Fruit fly (Drosophila melanogaster): Measurements from ENCODE around the gene cpo.

Gene cpo

dm6 chr3R:17955737-17956136, 36.1 kb downstream of the cpo start (continued):
- peak; percentile 60 for TF ChIP-seq Blimp-1 (GFP tag; optimal IDR thresholded peaks at IDR 0.05)
- TF ChIP-seq bab2 (GFP tag; optimal IDR thresholded peaks at IDR 0.05), result no peak
- no peak for TF ChIP-seq gsb (GFP tag; IDR thresholded peaks at IDR 0.05)
- TF ChIP-seq pum (GFP tag; optimal IDR thresholded peaks at IDR 0.05), result no peak
- TF ChIP-seq NC2β (GFP tag; optimal IDR thresholded peaks at IDR 0.05), result no peak
- no peak for TF ChIP-seq croc (GFP tag; conservative IDR thresholded peaks at IDR 0.05)
- no peak for TF ChIP-seq luna (GFP tag; optimal IDR thresholded peaks at IDR 0.05)
- TF ChIP-seq CG6272 (GFP tag; IDR thresholded peaks at IDR 0.05), result no peak
- TF ChIP-seq bcd (GFP tag; optimal IDR thresholded peaks at IDR 0.05), result peak; percentile 48
- no peak for TF ChIP-seq Awh (GFP tag; IDR thresholded peaks at IDR 0.05)
- peak; percentile 51 for TF ChIP-seq Atf6 (GFP tag; IDR thresholded peaks at IDR 0.05)
- TF ChIP-seq p53 (GFP tag; optimal IDR thresholded peaks at IDR 0.05), result no peak
- TF ChIP-seq H15 (GFP tag; IDR thresholded peaks at IDR 0.05), result no peak
- peak; percentile 65 for TF ChIP-seq PHDP (tag; optimal IDR thresholded peaks at IDR 0.05)
- no peak for TF ChIP-seq YL-1 (GFP tag; optimal IDR thresholded peaks at IDR 0.05)
- TF ChIP-seq esg (GFP tag; conservative IDR thresholded peaks at IDR 0.05), result 0 out of 2 replicates have a peak, but pooled peaks have one; percentile 36
- TF ChIP-seq salm (tag; optimal IDR thresholded peaks at IDR 0.05), result no peak
- TF ChIP-seq CG14965 (GFP tag; optimal IDR thresholded peaks at IDR 0.05; ENCODE audit: borderline replicate concordance), result no peak
- peak; percentile 39; the same call in 1 of the 2 replicates for TF ChIP-seq HLH3B (GFP tag; IDR thresholded peaks at IDR 0.05)
- no peak for TF ChIP-seq grn (GFP tag; optimal IDR thresholded peaks at IDR 0.05)
- no peak for TF ChIP-seq CG9876 (GFP tag; optimal IDR thresholded peaks at IDR 0.05)
- no peak for TF ChIP-seq peb (GFP tag; IDR thresholded peaks at IDR 0.05)
- TF ChIP-seq MBD-R2 (GFP tag; IDR thresholded peaks at IDR 0.05), result peak; percentile 20; the same call in 1 of the 2 replicates
- peak; percentile 29 for TF ChIP-seq tin (GFP tag; optimal IDR thresholded peaks at IDR 0.05)
- TF ChIP-seq hth (optimal IDR thresholded peaks at IDR 0.05), result no peak
- TF ChIP-seq CG33557 (GFP tag; optimal IDR thresholded peaks at IDR 0.05), result no peak
- no peak for TF ChIP-seq fd102C (GFP tag; optimal IDR thresholded peaks at IDR 0.05)
- no peak for TF ChIP-seq CG8359 (GFP tag; optimal IDR thresholded peaks at IDR 0.05; ENCODE audit: borderline replicate concordance)
- TF ChIP-seq ham (GFP tag; IDR thresholded peaks at IDR 0.05), result no peak
- TF ChIP-seq scrt (GFP tag; optimal IDR thresholded peaks at IDR 0.05), result peak; percentile 45
- peak; percentile 58; the same call in 1 of the 3 replicates for TF ChIP-seq CG11695 (GFP tag; IDR thresholded peaks at IDR 0.05)
- TF ChIP-seq CHES-1-like (GFP tag; optimal IDR thresholded peaks at IDR 0.05), result no peak
- TF ChIP-seq CG2678 (tag; optimal IDR thresholded peaks at IDR 0.05), result peak; percentile 67
- 0 out of 3 replicates have a peak, but pooled peaks have one; percentile 20 for TF ChIP-seq zfh1 (GFP tag; IDR thresholded peaks at IDR 0.05)
- TF ChIP-seq sens (GFP tag), result peak; percentile 80
- TF ChIP-seq ken (GFP tag; IDR thresholded peaks at IDR 0.05), result peak; percentile 33; the same call in 1 of the 3 replicates
- no peak for TF ChIP-seq hbn (GFP tag; IDR thresholded peaks at IDR 0.05; ENCODE audit: partially characterized antibody)
- no peak for TF ChIP-seq Atf-2 (GFP tag; optimal IDR thresholded peaks at IDR 0.05)
- no peak for TF ChIP-seq CG14860 (GFP tag; IDR thresholded peaks at IDR 0.05; ENCODE audit: partially characterized antibody)
- TF ChIP-seq fru (optimal IDR thresholded peaks at IDR 0.05), result no peak
- no peak for TF ChIP-seq CG13123 (GFP tag; optimal IDR thresholded peaks at IDR 0.05)
- no peak for TF ChIP-seq Ets97D (GFP tag; optimal IDR thresholded peaks at IDR 0.05)
- no peak for TF ChIP-seq fd64A (GFP tag; optimal IDR thresholded peaks at IDR 0.05)
- TF ChIP-seq Stat92E (GFP tag; optimal IDR thresholded peaks at IDR 0.05), result no peak
- TF ChIP-seq CG15269 (tag; optimal IDR thresholded peaks at IDR 0.05), result peak; percentile 55
- TF ChIP-seq nerfin-1 (tag; optimal IDR thresholded peaks at IDR 0.05), result no peak
- TF ChIP-seq Bteb2 (GFP tag; optimal IDR thresholded peaks at IDR 0.05), result no peak
- TF ChIP-seq Mad (GFP tag; optimal IDR thresholded peaks at IDR 0.05), result no peak
- no peak for TF ChIP-seq maf-S (GFP tag; optimal IDR thresholded peaks at IDR 0.05)
- TF ChIP-seq CG3163 (GFP tag; optimal IDR thresholded peaks at IDR 0.05), result no peak
- no peak for TF ChIP-seq Atf3 (GFP tag; optimal IDR thresholded peaks at IDR 0.05)
- TF ChIP-seq kah (GFP tag; optimal IDR thresholded peaks at IDR 0.05), result no peak

All from whole organism, embryonic.